Fruit fly (Drosophila melanogaster) whole organism, embryonic: ENCODE data around the gene MsrA.

Experiments used
- CG1024 ChIP-seq: fragments of 200-800 bp; sonication (Bioruptor generic); IDR thresholded peaks from 2 replicates; pipeline ENCODE4 v1.3.6; 2022; ENCODE audit warnings: missing biosample characterization, missing genetic modification characterization
- CG7928 ChIP-seq: fragments of 200-800 bp; sonication (Bioruptor generic); optimal IDR thresholded peaks from 2 replicates; lab custom pipeline; 2017; ENCODE audit warnings: missing biosample characterization, mild to moderate bottlenecking, missing genetic modification characterization

DNA sequence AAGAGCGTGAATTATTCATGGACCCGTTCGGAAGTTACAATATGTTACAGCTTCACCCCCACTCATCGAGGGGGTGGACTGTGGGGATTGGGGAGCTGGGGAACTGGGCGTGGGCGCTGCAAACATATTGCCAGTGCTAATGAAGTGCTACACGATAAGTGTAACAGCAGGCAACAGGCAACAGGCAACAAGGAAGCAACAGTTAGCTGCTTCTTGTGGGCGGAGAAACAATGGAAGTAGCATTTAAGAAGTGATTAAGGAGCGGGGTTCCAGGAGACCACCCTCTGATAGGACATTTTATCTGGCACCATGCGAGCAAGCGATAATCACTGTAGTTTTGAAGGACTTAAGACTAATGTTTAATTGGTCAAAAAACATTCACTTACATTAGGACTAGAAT is 30.4 kb downstream of the MsrA start:
- TF ChIP-seq CG7928 (GFP tag; lab: Kevin White, UChicago): no peak
- TF ChIP-seq CG1024 (GFP tag; lab: Robert Waterston, UW): no peak
